Fruit fly (Drosophila melanogaster) whole organism, embryonic: ENCODE data around the gene Herc4.

Experiments used
- Ada2b ChIP-seq: fragments of 200-800 bp; sonication (Bioruptor generic); IDR thresholded peaks from 2 replicates; pipeline ENCODE4 v1.3.6; 2022; ENCODE audit warnings: missing biosample characterization, missing genetic modification characterization
- B-H1 ChIP-seq: fragments of 200-800 bp; sonication (Bioruptor generic); IDR thresholded peaks from 3 replicates; pipeline ENCODE4 v1.3.6; 2022; ENCODE audit warnings: missing biosample characterization, missing genetic modification characterization
- CG12071 ChIP-seq: fragments of 200-800 bp; sonication (Bioruptor generic); optimal IDR thresholded peaks from 3 replicates; lab custom pipeline; 2018; ENCODE audit warnings: missing biosample characterization, mild to moderate bottlenecking, missing genetic modification characterization
- CG12155 ChIP-seq: fragments of 200-800 bp; sonication (Bioruptor generic); optimal IDR thresholded peaks from 3 replicates; lab custom pipeline; 2016; ENCODE audit warnings: missing biosample characterization, missing genetic modification characterization
- CG12236 ChIP-seq: fragments of 200-800 bp; sonication (Bioruptor generic); optimal IDR thresholded peaks from 2 replicates; lab custom pipeline; 2016; ENCODE audit warnings: missing biosample characterization, missing genetic modification characterization
- CG12659 ChIP-seq: fragments of 200-800 bp; sonication (Bioruptor generic); optimal IDR thresholded peaks from 3 replicates; lab custom pipeline; 2017; ENCODE audit warnings: mild to moderate bottlenecking, missing biosample characterization, missing genetic modification reagents, missing genetic modification characterization
- CG12744 ChIP-seq: fragments of 200-800 bp; sonication (Bioruptor generic); optimal IDR thresholded peaks from 2 replicates; lab custom pipeline; 2016; ENCODE audit warnings: missing biosample characterization, missing genetic modification characterization
- CG13287 ChIP-seq: fragments of 200-800 bp; sonication (Bioruptor generic); IDR thresholded peaks from 2 replicates; pipeline ENCODE4 v1.3.6; 2022; ENCODE audit warnings: missing biosample characterization, missing genetic modification characterization; ENCODE audit not compliant: partially characterized antibody
- CG13624 ChIP-seq: fragments of 200-800 bp; sonication (Bioruptor generic); optimal IDR thresholded peaks from 2 replicates; lab custom pipeline; 2016; ENCODE audit warnings: missing biosample characterization, missing genetic modification characterization
- CG14441 ChIP-seq: fragments of 200-800 bp; sonication (Bioruptor generic); IDR thresholded peaks from 2 replicates; pipeline ENCODE4 v1.3.6; 2022; ENCODE audit warnings: missing biosample characterization, missing genetic modification characterization
- CG14965 ChIP-seq: fragments of 200-800 bp; sonication (Bioruptor generic); optimal IDR thresholded peaks from 2 replicates; lab custom pipeline; 2016; ENCODE audit warnings: missing biosample characterization, missing genetic modification characterization, borderline replicate concordance
- CG17802 ChIP-seq: fragments of 200-800 bp; sonication (Bioruptor generic); optimal IDR thresholded peaks from 2 replicates; lab custom pipeline; 2018; ENCODE audit warnings: missing biosample characterization, mild to moderate bottlenecking, missing genetic modification characterization, moderate library complexity
- CG1832 ChIP-seq: fragments of 200-800 bp; sonication (Bioruptor generic); optimal IDR thresholded peaks from 2 replicates; lab custom pipeline; 2017; ENCODE audit warnings: missing biosample characterization, mild to moderate bottlenecking, missing genetic modification characterization, inconsistent platforms
- CG3281 ChIP-seq: fragments of 200-800 bp; sonication (Bioruptor generic); optimal IDR thresholded peaks from 3 replicates; lab custom pipeline; 2017; ENCODE audit warnings: missing biosample characterization, mild to moderate bottlenecking, missing genetic modification characterization
- CG33213 ChIP-seq: fragments of 200-800 bp; sonication (Bioruptor generic); optimal IDR thresholded peaks from 3 replicates; lab custom pipeline; 2016; ENCODE audit warnings: missing biosample characterization, missing genetic modification characterization
- CG33557 ChIP-seq: fragments of 200-800 bp; sonication (Bioruptor generic); optimal IDR thresholded peaks from 2 replicates; lab custom pipeline; 2019; ENCODE audit warnings: missing biosample characterization, mild to moderate bottlenecking, missing genetic modification characterization, moderate library complexity
- CG34422 ChIP-seq: fragments of 200-800 bp; sonication (Bioruptor generic); IDR thresholded peaks from 3 replicates; pipeline ENCODE4 v1.3.6; 2022; ENCODE audit warnings: missing biosample characterization, missing genetic modification characterization
- CG42726 ChIP-seq: fragments of 200-800 bp; sonication (Bioruptor generic); IDR thresholded peaks from 2 replicates; pipeline ENCODE4 v1.3.6; 2022; ENCODE audit warnings: missing biosample characterization, missing genetic modification characterization; ENCODE audit not compliant: partially characterized antibody
- CG43689 ChIP-seq: fragments of 200-800 bp; sonication (Bioruptor generic); IDR thresholded peaks from 2 replicates; pipeline ENCODE4 v1.3.6; 2022; ENCODE audit warnings: missing biosample characterization, missing genetic modification characterization
- CG4854 ChIP-seq: fragments of 200-800 bp; sonication (Bioruptor generic); optimal IDR thresholded peaks from 2 replicates; lab custom pipeline; 2016; ENCODE audit warnings: missing biosample characterization, missing genetic modification characterization, inconsistent platforms
- CG6683 ChIP-seq: fragments of 200-800 bp; sonication (Bioruptor generic); optimal IDR thresholded peaks from 2 replicates; lab custom pipeline; 2017; ENCODE audit warnings: missing biosample characterization, mild to moderate bottlenecking, missing genetic modification characterization, missing genetic modification reagents
- CG6689 ChIP-seq: fragments of 200-800 bp; sonication (Bioruptor generic); IDR thresholded peaks from 2 replicates; pipeline ENCODE4 v1.3.6; 2022; ENCODE audit warnings: missing biosample characterization, missing genetic modification characterization
- CG8924 ChIP-seq: fragments of 200-800 bp; optimal IDR thresholded peaks from 3 replicates; lab custom pipeline; 2019; ENCODE audit warnings: missing biosample characterization, mild to moderate bottlenecking, missing genetic modification characterization, moderate library complexity
- Camta ChIP-seq: fragments of 200-800 bp; sonication (Bioruptor generic); optimal IDR thresholded peaks from 2 replicates; lab custom pipeline; 2016; ENCODE audit warnings: missing biosample characterization, missing genetic modification characterization
- Chrac-16 ChIP-seq: fragments of 200-800 bp; sonication (Bioruptor generic); optimal IDR thresholded peaks from 3 replicates; lab custom pipeline; 2016; ENCODE audit warnings: missing biosample characterization, missing genetic modification characterization
- CrebB ChIP-seq: fragments of 200-800 bp; sonication (Bioruptor generic); optimal IDR thresholded peaks from 3 replicates; lab custom pipeline; 2018; ENCODE audit warnings: missing biosample characterization, mild to moderate bottlenecking, missing genetic modification characterization
- HLHmδ ChIP-seq: fragments of 200-800 bp; sonication (Bioruptor generic); optimal IDR thresholded peaks from 2 replicates; lab custom pipeline; 2018; ENCODE audit warnings: missing biosample characterization, mild to moderate bottlenecking, missing genetic modification characterization, moderate library complexity
- Mes4 ChIP-seq: fragments of 200-800 bp; sonication (Bioruptor generic); optimal IDR thresholded peaks from 2 replicates; lab custom pipeline; 2016; ENCODE audit warnings: missing biosample characterization, missing genetic modification characterization
- Opbp ChIP-seq: fragments of 200-800 bp; sonication (Bioruptor generic); IDR thresholded peaks from 3 replicates; pipeline ENCODE4 v1.3.6; 2022; ENCODE audit warnings: missing biosample characterization, missing genetic modification characterization; ENCODE audit not compliant: partially characterized antibody
- Optix ChIP-seq: fragments of 200-800 bp; sonication (Bioruptor generic); IDR thresholded peaks from 3 replicates; pipeline ENCODE4 v1.3.6; 2022; ENCODE audit warnings: missing biosample characterization, missing genetic modification characterization
- Side ChIP-seq: fragments of 200-800 bp; sonication (Bioruptor generic); optimal IDR thresholded peaks from 2 replicates; lab custom pipeline; 2016; ENCODE audit warnings: missing biosample characterization, missing genetic modification characterization
- bbx ChIP-seq: fragments of 200-800 bp; sonication (Bioruptor generic); IDR thresholded peaks from 2 replicates; pipeline ENCODE4 v1.3.6; 2022; ENCODE audit warnings: missing biosample characterization, missing genetic modification characterization; ENCODE audit not compliant: partially characterized antibody
- bsh ChIP-seq, 2 experiments: fragments of 200-800 bp; sonication (Bioruptor generic); optimal IDR thresholded peaks; 2 replicates each; lab custom pipeline; 2017 to 2018; ENCODE audit warnings: mild to moderate bottlenecking in 2 of 2, missing biosample characterization in 2 of 2, missing genetic modification characterization in 2 of 2, moderate library complexity in 1 of 2
- btn ChIP-seq: fragments of 200-800 bp; sonication (Bioruptor generic); optimal IDR thresholded peaks from 2 replicates; lab custom pipeline; 2016; ENCODE audit warnings: missing biosample characterization, missing genetic modification characterization
- dmrt11E ChIP-seq: fragments of 200-800 bp; sonication (Bioruptor generic); optimal IDR thresholded peaks from 3 replicates; lab custom pipeline; 2018; ENCODE audit warnings: missing biosample characterization, mild to moderate bottlenecking, missing genetic modification characterization, moderate library complexity
- dmrt99B ChIP-seq: fragments of 200-800 bp; sonication (Bioruptor generic); optimal IDR thresholded peaks from 2 replicates; lab custom pipeline; 2018; ENCODE audit warnings: missing biosample characterization, mild to moderate bottlenecking, missing genetic modification characterization, moderate library complexity
- dysf ChIP-seq: fragments of 200-800 bp; sonication (Bioruptor generic); IDR thresholded peaks from 3 replicates; pipeline ENCODE4 v1.3.6; 2022; ENCODE audit warnings: missing biosample characterization, missing genetic modification characterization
- ems ChIP-seq: fragments of 200-800 bp; sonication (Bioruptor generic); optimal IDR thresholded peaks from 3 replicates; lab custom pipeline; 2016; ENCODE audit warnings: missing biosample characterization, missing genetic modification characterization
- esg ChIP-seq: fragments of 200-800 bp; sonication (Bioruptor generic); conservative IDR thresholded peaks from 2 replicates; pipeline ENCODE4 v1.3.6; 2022; ENCODE audit warnings: missing biosample characterization, missing genetic modification characterization
- eyg ChIP-seq: fragments of 200-800 bp; sonication (Bioruptor generic); optimal IDR thresholded peaks from 3 replicates; lab custom pipeline; 2016; ENCODE audit warnings: missing biosample characterization, missing genetic modification characterization
- jigr1 ChIP-seq: fragments of 200-800 bp; sonication (Bioruptor generic); IDR thresholded peaks from 3 replicates; pipeline ENCODE4 v1.3.6; 2022; ENCODE audit warnings: missing biosample characterization, missing genetic modification characterization
- lbe ChIP-seq: fragments of 200-800 bp; sonication (Bioruptor generic); optimal IDR thresholded peaks from 2 replicates; lab custom pipeline; 2016; ENCODE audit warnings: missing biosample characterization, mild to moderate bottlenecking, missing genetic modification characterization
- lola ChIP-seq, 3 experiments: fragments of >200 bp in 2 of 3; fragments of 200-800 bp in 1 of 3; sonication (Bioruptor generic) in 1 of 3; optimal IDR thresholded peaks; 2 replicates each; lab custom pipeline; 2017 to 2019; ENCODE audit warnings: missing biosample characterization in 3 of 3, missing genetic modification characterization in 3 of 3, mild to moderate bottlenecking in 1 of 3, moderate library complexity in 1 of 3
- nerfin-1 ChIP-seq: fragments of 200-800 bp; sonication (Bioruptor generic); optimal IDR thresholded peaks from 3 replicates; lab custom pipeline; 2019; ENCODE audit warnings: missing biosample characterization, mild to moderate bottlenecking, missing genetic modification characterization, moderate library complexity
- oc ChIP-seq: fragments of 200-800 bp; sonication (Bioruptor generic); optimal IDR thresholded peaks from 2 replicates; lab custom pipeline; 2018; ENCODE audit warnings: missing biosample characterization, mild to moderate bottlenecking, missing genetic modification characterization, moderate library complexity
- p53 ChIP-seq: fragments of 200-800 bp; sonication (Bioruptor generic); optimal IDR thresholded peaks from 2 replicates; lab custom pipeline; 2016; ENCODE audit warnings: missing biosample characterization, missing genetic modification characterization
- sd ChIP-seq: fragments of 200-800 bp; sonication (Bioruptor generic); optimal IDR thresholded peaks from 3 replicates; lab custom pipeline; 2018; ENCODE audit warnings: missing biosample characterization, mild to moderate bottlenecking, missing genetic modification characterization, moderate library complexity
- tin ChIP-seq: fragments of 200-800 bp; sonication (Bioruptor generic); optimal IDR thresholded peaks from 3 replicates; lab custom pipeline; 2016; ENCODE audit warnings: missing biosample characterization, missing genetic modification characterization
- trh ChIP-seq: fragments of 200-800 bp; sonication (Bioruptor generic); optimal IDR thresholded peaks from 2 replicates; lab custom pipeline; 2016; ENCODE audit warnings: missing biosample characterization, missing genetic modification characterization

Gene Herc4

dm6 chr3L:1307005-1307632, 6.4 kb upstream of the Herc4 start, which contains the start of the genes Ctr9 and Nt5a (continued):
- TF ChIP-seq CG12071 = no peak
- no peak for TF ChIP-seq CG1832 (GFP tag; lab: Kevin White, UChicago)
- TF ChIP-seq p53 (GFP tag; lab: Kevin White, UChicago) = peak; percentile 49
- TF ChIP-seq B-H1 (GFP tag; lab: Robert Waterston, UW) = no peak
- peak; percentile 59 for TF ChIP-seq Chrac-16 (GFP tag; lab: Kevin White, UChicago)
- peak; percentile 48 for TF ChIP-seq CrebB
- no peak for TF ChIP-seq Mes4 (GFP tag; lab: Kevin White, UChicago)
- no peak for TF ChIP-seq CG12236
- TF ChIP-seq CG6689 = no peak
- TF ChIP-seq trh = no peak
- TF ChIP-seq eyg = peak; percentile 26
- no peak for TF ChIP-seq HLHmδ (GFP tag; lab: Kevin White, UChicago)
- TF ChIP-seq CG6683 (GFP tag; lab: Kevin White, UChicago) = peak; percentile 31
- TF ChIP-seq Optix = no peak
- TF ChIP-seq CG13287 (GFP tag; lab: Robert Waterston, UW) = peak; percentile 87
- no peak for TF ChIP-seq CG3281 (GFP tag; lab: Kevin White, UChicago)
- TF ChIP-seq Camta (GFP tag; lab: Kevin White, UChicago) = no peak
- 0 out of 2 replicates have a peak, but pooled peaks have one; percentile 25 for TF ChIP-seq Ada2b (GFP tag; lab: Robert Waterston, UW)
- TF ChIP-seq Side = peak; percentile 49
- TF ChIP-seq dmrt99B (tag; lab: Kevin White, UChicago) = no peak
- TF ChIP-seq tin (GFP tag; lab: Kevin White, UChicago) = peak; percentile 54
- TF ChIP-seq bbx (GFP tag; lab: Robert Waterston, UW) = peak; percentile 81
- TF ChIP-seq CG4854 = peak; percentile 18
- peak; percentile 86 for TF ChIP-seq CG12659
- peak; percentile 52 for TF ChIP-seq CG12155 (GFP tag; lab: Kevin White, UChicago)
- TF ChIP-seq jigr1 (GFP tag; lab: Robert Waterston, UW) = no peak
- peak; percentile 69 for TF ChIP-seq nerfin-1 (tag; lab: Kevin White, UChicago)
- no peak for TF ChIP-seq btn (GFP tag; lab: Kevin White, UChicago)
- peak; percentile 43 for TF ChIP-seq CG33213 (GFP tag; lab: Kevin White, UChicago)
- TF ChIP-seq CG14441 (GFP tag; lab: Robert Waterston, UW) = no peak
- TF ChIP-seq Opbp (GFP tag; lab: Robert Waterston, UW) = peak; percentile 88
- peak; percentile 16; the same call in 1 of the 2 replicates for TF ChIP-seq CG42726 (GFP tag; lab: Robert Waterston, UW)
- TF ChIP-seq CG43689 = no peak
- TF ChIP-seq oc (tag; lab: Kevin White, UChicago) = no peak
- TF ChIP-seq esg (GFP tag; lab: Robert Waterston, UW) = no peak
- TF ChIP-seq CG13624 (GFP tag; lab: Kevin White, UChicago) = peak; percentile 70
- peak; percentile 31 for TF ChIP-seq dmrt11E
- TF ChIP-seq CG12744 (GFP tag; lab: Kevin White, UChicago) = peak; percentile 61
- TF ChIP-seq lola (GFP tag; optimal IDR thresholded peaks at IDR 0.05; lab: Kevin White, UChicago) = peak in 1 of 3 experiments; percentile 16
- TF ChIP-seq CG33557 (GFP tag; lab: Kevin White, UChicago) = peak; percentile 19
- peak; percentile 52 for TF ChIP-seq CG8924 (tag; lab: Kevin White, UChicago)
- TF ChIP-seq CG34422 (GFP tag; lab: Robert Waterston, UW) = peak; percentile 84
- peak; percentile 62 for TF ChIP-seq CG17802
- no peak for TF ChIP-seq CG14965 (GFP tag; lab: Kevin White, UChicago)
- TF ChIP-seq sd (tag; lab: Kevin White, UChicago) = peak; percentile 40
- peak in 1 of 2 experiments; percentile 26 for TF ChIP-seq bsh (GFP tag; optimal IDR thresholded peaks at IDR 0.05; lab: Kevin White, UChicago)
- peak; percentile 40; the same call in 2 of the 3 replicates for TF ChIP-seq dysf
- no peak for TF ChIP-seq lbe
- TF ChIP-seq ems (GFP tag; lab: Kevin White, UChicago) = peak; percentile 56
